Worm (Caenorhabditis elegans): ENCODE measurements around the gene srbc-44.

DNA sequence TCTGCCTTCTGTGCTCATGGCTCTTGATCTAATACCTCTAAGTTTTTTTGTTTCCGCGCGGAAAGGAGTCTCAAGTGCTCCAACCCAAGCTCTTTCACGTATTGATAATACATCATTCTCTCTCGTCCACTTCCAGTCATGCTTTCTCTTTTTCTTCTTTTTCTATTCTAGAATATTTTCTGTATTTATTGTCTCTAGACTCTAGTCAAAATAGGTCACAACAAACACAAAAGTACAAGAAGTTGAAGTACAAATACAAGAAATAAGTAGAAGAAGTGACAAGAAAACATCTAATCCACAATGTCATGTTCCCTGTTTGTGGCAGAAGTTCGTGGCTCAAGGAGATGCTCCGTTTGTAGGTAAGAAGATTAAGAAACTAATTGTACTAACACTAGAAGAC is 15.1 kb downstream of the srbc-44 start, which contains the start of gene ZC455.1:
- TF ChIP-seq flt-1 (GFP tag; IDR thresholded peaks at IDR 0.05) (no peak), klf-2 (GFP tag; conservative IDR thresholded peaks at IDR 0.05) (no peak), cog-1 (tag; optimal IDR thresholded peaks at IDR 0.05) (no peak), T22C8.4 (GFP tag; IDR thresholded peaks at IDR 0.05) (no peak)
